Worm (Caenorhabditis elegans) whole organism, L1 larva: ENCODE measurements around the gene dcap-2.

Source experiments
- aly-2 ChIP-seq: fragments of 150-350 bp; optimal IDR thresholded peaks from 2 replicates; lab custom pipeline; 2014; ENCODE audit warnings: missing biosample characterization, missing genetic modification characterization
- ceh-90 ChIP-seq: sonication (generic microtip); optimal IDR thresholded peaks from 2 replicates; lab custom pipeline; 2016; ENCODE audit warnings: missing genetic modification characterization, missing compliant biosample characterization
- ces-1 ChIP-seq: fragments of 150-350 bp; optimal IDR thresholded peaks from 2 replicates; lab custom pipeline; 2014; ENCODE audit warnings: missing biosample characterization, missing genetic modification reagents, missing genetic modification characterization
- nhr-19 ChIP-seq: fragments of 200-800 bp; sonication (Bioruptor generic); conservative IDR thresholded peaks from 2 replicates; pipeline ENCODE4 v1.3.6; 2022; ENCODE audit warnings: missing genetic modification characterization, missing compliant biosample characterization
- nhr-77 ChIP-seq: fragments of 150-350 bp; optimal IDR thresholded peaks from 2 replicates; lab custom pipeline; 2014; ENCODE audit warnings: missing biosample characterization, missing genetic modification characterization
- pqm-1 ChIP-seq: sonication (generic microtip); optimal IDR thresholded peaks from 3 replicates; lab custom pipeline; 2017; ENCODE audit warnings: missing biosample characterization, missing genetic modification characterization

DNA sequence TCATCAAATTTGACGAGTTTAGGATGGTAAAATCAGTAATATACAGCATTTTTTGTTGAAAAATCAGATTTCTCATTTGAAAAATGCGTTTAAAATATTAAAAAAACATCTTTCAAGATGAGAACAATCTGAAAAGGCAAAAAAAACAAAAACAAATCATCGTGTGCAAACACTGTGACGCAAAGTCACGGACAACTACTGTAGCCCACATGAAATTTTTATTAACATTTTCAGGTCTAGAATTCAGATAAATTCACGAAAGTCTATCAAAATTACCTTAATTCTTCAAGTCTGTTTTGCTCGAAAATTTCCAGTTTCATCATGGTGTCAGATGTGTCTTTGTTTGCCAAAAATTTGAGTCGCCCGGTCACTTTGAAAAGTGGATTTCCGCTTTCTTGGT lies 17.2 kb upstream of the dcap-2 start:
- no peak for TF ChIP-seq nhr-19
- no peak for TF ChIP-seq aly-2
- no peak for TF ChIP-seq ceh-90
- TF ChIP-seq nhr-77 = no peak
- no peak for TF ChIP-seq ces-1 (GFP tag; lab: Kevin White, UChicago)
- no peak for TF ChIP-seq pqm-1
